Fruit fly (Drosophila melanogaster) S2 (cell line): ENCODE data around the gene CG43120.

ENCODE experiments used
- CG8478 ChIP-seq: fragments of >200 bp; optimal IDR thresholded peaks from 2 replicates; lab custom pipeline; 2018
- CTCF ChIP-seq, 2 experiments: fragments of >200 bp; optimal IDR thresholded peaks; 2 replicates each; lab custom pipeline; 2018

DNA sequence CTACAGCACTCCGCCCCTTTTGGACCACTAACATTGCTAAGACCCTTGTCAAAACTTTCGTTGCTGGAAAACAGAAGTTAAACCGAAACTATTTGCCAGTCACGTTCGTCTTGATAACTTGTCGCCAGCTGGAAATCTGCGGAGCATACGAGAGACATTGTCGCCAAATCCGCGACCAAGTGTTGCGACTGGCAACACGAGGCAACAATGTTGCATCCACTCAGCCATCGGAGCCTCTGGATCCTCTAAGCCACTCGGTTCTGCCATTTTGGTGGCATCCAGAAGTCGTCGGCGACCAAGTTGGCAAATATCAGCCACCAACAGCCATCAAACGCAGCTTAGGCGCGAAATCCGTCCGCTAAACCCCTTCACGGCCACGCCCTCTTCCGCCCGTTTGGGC is 5.8 kb upstream of the CG43120 start:
- no peak for TF ChIP-seq CTCF (optimal IDR thresholded peaks at IDR 0.05; lab: Kevin White, UChicago)
- TF ChIP-seq CG8478 (lab: Kevin White, UChicago) = no peak
